Fruit fly (Drosophila melanogaster) whole organism, wandering third instar larva: ENCODE results near the gene NfI.

Experiments used
- Abd-B ChIP-seq: fragments of >200 bp; optimal IDR thresholded peaks from 2 replicates; lab custom pipeline; 2017; ENCODE audit warnings: missing biosample characterization, missing genetic modification characterization
- CG9705 ChIP-seq: fragments of 200-800 bp; sonication (Bioruptor generic); optimal IDR thresholded peaks from 2 replicates; lab custom pipeline; 2018; ENCODE audit warnings: missing biosample characterization, mild to moderate bottlenecking, missing genetic modification characterization
- CrebA ChIP-seq: fragments of 200-800 bp; sonication (Bioruptor generic); optimal IDR thresholded peaks from 2 replicates; lab custom pipeline; 2016; ENCODE audit warnings: missing biosample characterization, mild to moderate bottlenecking, missing genetic modification characterization, borderline replicate concordance
- Dfd ChIP-seq: fragments of >200 bp; optimal IDR thresholded peaks from 2 replicates; lab custom pipeline; 2017; ENCODE audit warnings: missing biosample characterization, missing genetic modification characterization
- Dif ChIP-seq: fragments of 200-275, 200-300 bp; sonication (Bioruptor generic); optimal IDR thresholded peaks from 2 replicates; lab custom pipeline; 2018; ENCODE audit warnings: missing biosample characterization, missing genetic modification characterization; ENCODE audit not compliant: partially characterized antibody
- GATAd ChIP-seq: sonication (Bioruptor generic); optimal IDR thresholded peaks from 2 replicates; lab custom pipeline; 2016; ENCODE audit warnings: missing biosample characterization, missing genetic modification characterization
- HLH106 ChIP-seq: fragments of 200-800 bp; optimal IDR thresholded peaks from 3 replicates; lab custom pipeline; 2019; ENCODE audit warnings: missing biosample characterization, mild to moderate bottlenecking, missing genetic modification characterization, moderate library complexity
- Hnf4 ChIP-seq: fragments of 200-800 bp; sonication (Bioruptor generic); optimal IDR thresholded peaks from 2 replicates; lab custom pipeline; 2016; ENCODE audit warnings: missing biosample characterization, mild to moderate bottlenecking, missing genetic modification characterization
- Hr78 ChIP-seq: fragments of >200 bp; optimal IDR thresholded peaks from 2 replicates; lab custom pipeline; 2017; ENCODE audit warnings: missing biosample characterization, missing genetic modification characterization
- Hr83 ChIP-seq: fragments of 200-300 bp; sonication (Bioruptor generic); optimal IDR thresholded peaks from 2 replicates; lab custom pipeline; 2016; ENCODE audit warnings: missing biosample characterization, mild to moderate bottlenecking, missing genetic modification characterization, moderate library complexity; ENCODE audit not compliant: poor library complexity, severe bottlenecking
- Jra ChIP-seq: sonication (Bioruptor generic); optimal IDR thresholded peaks from 2 replicates; lab custom pipeline; 2016; ENCODE audit warnings: missing biosample characterization, missing genetic modification characterization
- Myc ChIP-seq: fragments of >200 bp; optimal IDR thresholded peaks from 2 replicates; lab custom pipeline; 2017
- OdsH ChIP-seq: fragments of 200-800 bp; sonication (Bioruptor generic); optimal IDR thresholded peaks from 2 replicates; lab custom pipeline; 2016; ENCODE audit warnings: missing biosample characterization, mild to moderate bottlenecking, missing genetic modification characterization
- Rel ChIP-seq, 2 experiments: fragments of 200-800 bp; sonication (Bioruptor generic) in 1 of 2; optimal IDR thresholded peaks; 2 replicates in 1 of 2; 3 replicates in 1 of 2; lab custom pipeline; 2016 to 2019; ENCODE audit warnings: mild to moderate bottlenecking in 2 of 2, missing biosample characterization in 2 of 2, missing genetic modification characterization in 2 of 2, moderate library complexity in 1 of 2
- Sp1 ChIP-seq: fragments of 200-800 bp; sonication (Bioruptor generic); optimal IDR thresholded peaks from 3 replicates; lab custom pipeline; 2019; ENCODE audit warnings: missing biosample characterization, mild to moderate bottlenecking, missing genetic modification characterization, moderate library complexity
- Vsx2 ChIP-seq: fragments of 200-300, 225-300 bp; sonication (Bioruptor generic); optimal IDR thresholded peaks from 2 replicates; lab custom pipeline; 2018; ENCODE audit warnings: missing biosample characterization, missing genetic modification characterization; ENCODE audit not compliant: partially characterized antibody
- br ChIP-seq: fragments of 200-800 bp; sonication (Bioruptor generic); optimal IDR thresholded peaks from 2 replicates; lab custom pipeline; 2016; ENCODE audit warnings: missing biosample characterization, missing genetic modification characterization
- brk ChIP-seq: fragments of 200-800 bp; sonication (Bioruptor generic); optimal IDR thresholded peaks from 2 replicates; lab custom pipeline; 2016; ENCODE audit warnings: missing biosample characterization, mild to moderate bottlenecking, missing genetic modification characterization
- dl ChIP-seq, 2 experiments: fragments of 175-275, 200-275 bp in 1 of 2; fragments of 200-275 bp in 1 of 2; sonication (Bioruptor generic); optimal IDR thresholded peaks; lab custom pipeline; 2018; ENCODE audit warnings: mild to moderate bottlenecking in 2 of 2, missing biosample characterization in 2 of 2, missing genetic modification characterization in 2 of 2, moderate library complexity in 2 of 2; ENCODE audit not compliant: partially characterized antibody in 2 of 2, insufficient read depth in 1 of 2
- dmrt93B ChIP-seq: fragments of 200-800 bp; sonication (Bioruptor generic); optimal IDR thresholded peaks from 2 replicates; lab custom pipeline; 2018; ENCODE audit warnings: missing biosample characterization, mild to moderate bottlenecking, missing genetic modification characterization
- dsf ChIP-seq: sonication (Bioruptor generic); optimal IDR thresholded peaks from 2 replicates; lab custom pipeline; 2016; ENCODE audit warnings: missing biosample characterization, missing genetic modification characterization, borderline replicate concordance
- ey ChIP-seq: fragments of 200-800 bp; sonication (Bioruptor generic); optimal IDR thresholded peaks from 2 replicates; lab custom pipeline; 2016; ENCODE audit warnings: missing biosample characterization, missing genetic modification characterization
- h ChIP-seq: fragments of 200-800 bp; sonication (Bioruptor generic); optimal IDR thresholded peaks from 3 replicates; lab custom pipeline; 2016; ENCODE audit warnings: missing biosample characterization, mild to moderate bottlenecking, missing genetic modification characterization
- jim ChIP-seq: fragments of 175-275, 200-325 bp; sonication (Bioruptor generic); optimal IDR thresholded peaks from 2 replicates; lab custom pipeline; 2016; ENCODE audit warnings: missing biosample characterization, mild to moderate bottlenecking, missing genetic modification characterization
- lola ChIP-seq: fragments of >200 bp; optimal IDR thresholded peaks from 2 replicates; lab custom pipeline; 2017; ENCODE audit warnings: missing biosample characterization, missing genetic modification characterization
- pan ChIP-seq: fragments of >200 bp; optimal IDR thresholded peaks from 2 replicates; lab custom pipeline; 2017
- psq ChIP-seq: fragments of 200-800 bp; sonication (Bioruptor generic); optimal IDR thresholded peaks from 3 replicates; lab custom pipeline; 2017; ENCODE audit warnings: missing biosample characterization, mild to moderate bottlenecking, missing genetic modification characterization, moderate library complexity
- rgr ChIP-seq: fragments of 200-800 bp; sonication (Bioruptor generic); optimal IDR thresholded peaks from 3 replicates; lab custom pipeline; 2016; ENCODE audit warnings: missing biosample characterization, mild to moderate bottlenecking, missing genetic modification characterization
- sv ChIP-seq: fragments of 200-800 bp; sonication (Bioruptor generic); optimal IDR thresholded peaks from 3 replicates; lab custom pipeline; 2016; ENCODE audit warnings: missing biosample characterization, missing genetic modification characterization
- usp ChIP-seq: fragments of >200 bp; optimal IDR thresholded peaks from 2 replicates; lab custom pipeline; 2017; ENCODE audit warnings: missing biosample characterization, missing genetic modification characterization
- woc ChIP-seq: sonication (Bioruptor generic); optimal IDR thresholded peaks from 2 replicates; lab custom pipeline; 2016; ENCODE audit warnings: missing biosample characterization, mild to moderate bottlenecking, missing genetic modification characterization

NfI gene

DNA sequence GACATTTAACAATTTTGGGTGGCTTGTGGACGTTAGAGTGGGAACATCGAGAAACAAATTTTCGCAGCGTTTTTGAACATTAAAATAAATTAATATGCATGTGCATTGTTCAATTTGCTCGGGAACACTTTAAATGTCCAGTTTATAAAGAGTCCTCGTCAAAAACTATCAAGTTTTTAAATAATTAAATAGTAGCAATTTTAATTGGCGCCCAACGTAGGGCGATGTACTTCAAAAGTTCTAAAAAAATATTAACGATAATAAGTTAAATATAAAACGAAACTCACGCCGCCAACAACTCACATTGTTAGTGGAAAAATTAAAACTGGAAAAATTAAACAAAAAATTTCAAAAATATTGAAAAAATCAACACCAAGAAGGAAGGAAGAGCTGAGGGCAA lies 16.2 kb upstream of the NfI start:
- no peak for TF ChIP-seq Hnf4
- no peak for TF ChIP-seq dmrt93B
- no peak for TF ChIP-seq Rel (GFP tag; optimal IDR thresholded peaks at IDR 0.05; lab: Kevin White, UChicago)
- TF ChIP-seq Rel (tag; optimal IDR thresholded peaks at IDR 0.05; lab: Kevin White, UChicago) = no peak
- TF ChIP-seq Jra = no peak
- TF ChIP-seq Myc (lab: Kevin White, UChicago) = no peak
- TF ChIP-seq brk (GFP tag; lab: Kevin White, UChicago) = no peak
- no peak for TF ChIP-seq HLH106

DNA sequence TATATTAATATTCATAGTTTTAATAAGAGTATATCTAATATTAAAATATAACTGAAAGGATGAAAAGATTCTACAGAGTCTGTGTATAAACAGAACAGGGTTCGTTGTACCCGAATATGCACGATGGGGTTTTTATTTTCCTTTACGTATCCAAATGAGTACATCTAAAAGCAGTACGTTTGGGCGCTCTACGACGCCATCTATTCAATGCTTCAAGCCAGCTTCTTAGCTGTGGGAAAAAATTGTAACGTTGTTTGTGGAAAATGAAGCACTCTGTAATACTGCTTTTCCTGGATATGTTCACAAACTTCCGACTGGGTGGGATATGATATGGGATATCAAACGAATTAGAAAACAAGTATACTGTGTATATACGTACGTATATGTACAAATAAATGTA lies 1.5 kb downstream of the NfI start:
- TF ChIP-seq Sp1 (GFP tag; lab: Kevin White, UChicago) = no peak
- TF ChIP-seq dmrt93B = no peak
- no peak for TF ChIP-seq Rel (GFP tag; optimal IDR thresholded peaks at IDR 0.05; lab: Kevin White, UChicago)
- no peak for TF ChIP-seq Rel (tag; optimal IDR thresholded peaks at IDR 0.05; lab: Kevin White, UChicago)
- TF ChIP-seq GATAd = no peak
- no peak for TF ChIP-seq br (GFP tag; lab: Kevin White, UChicago)
- no peak for TF ChIP-seq sv (GFP tag; lab: Kevin White, UChicago)
- TF ChIP-seq ey = no peak
- TF ChIP-seq, all 38 proteins: peak for 0

DNA sequence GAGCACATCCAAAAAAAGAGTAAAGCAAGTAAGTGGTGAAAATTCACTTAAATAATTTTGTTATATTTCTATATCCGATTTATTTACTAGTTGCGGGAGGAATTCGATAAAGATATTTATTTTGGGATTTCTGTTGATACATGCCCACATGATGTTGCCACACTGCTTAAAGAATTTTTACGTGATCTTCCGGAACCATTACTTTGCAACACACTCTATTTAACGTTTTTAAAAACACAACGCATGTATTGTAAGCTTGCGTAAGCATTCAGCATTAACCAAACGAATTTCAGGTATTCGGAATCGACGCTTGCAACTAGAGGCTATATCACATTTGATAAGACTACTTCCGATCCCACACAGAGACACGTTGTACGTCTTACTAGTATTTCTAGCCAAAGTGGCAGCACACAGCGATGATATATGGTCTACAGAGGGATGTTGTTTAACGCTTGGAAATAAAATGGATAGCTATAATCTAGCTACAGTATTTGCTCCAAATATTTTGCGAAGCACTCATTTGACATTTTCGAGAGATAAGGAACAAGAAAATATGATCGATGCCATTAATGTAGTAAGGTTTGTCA lies 14.6 kb downstream of the NfI start:
- TF ChIP-seq Sp1 (GFP tag; lab: Kevin White, UChicago) = no peak
- TF ChIP-seq Dfd (GFP tag; lab: Kevin White, UChicago) = no peak
- no peak for TF ChIP-seq GATAd
- TF ChIP-seq Dif = no peak
- no peak for TF ChIP-seq br (GFP tag; lab: Kevin White, UChicago)
- TF ChIP-seq OdsH (GFP tag; lab: Kevin White, UChicago) = no peak
- no peak for TF ChIP-seq Jra
- TF ChIP-seq ey = no peak
- TF ChIP-seq CrebA (GFP tag; lab: Kevin White, UChicago) = no peak
- no peak for TF ChIP-seq woc
- no peak for TF ChIP-seq psq (GFP tag; lab: Kevin White, UChicago)
- TF ChIP-seq usp (GFP tag; lab: Kevin White, UChicago) = no peak
- TF ChIP-seq h (GFP tag; lab: Kevin White, UChicago) = no peak

DNA sequence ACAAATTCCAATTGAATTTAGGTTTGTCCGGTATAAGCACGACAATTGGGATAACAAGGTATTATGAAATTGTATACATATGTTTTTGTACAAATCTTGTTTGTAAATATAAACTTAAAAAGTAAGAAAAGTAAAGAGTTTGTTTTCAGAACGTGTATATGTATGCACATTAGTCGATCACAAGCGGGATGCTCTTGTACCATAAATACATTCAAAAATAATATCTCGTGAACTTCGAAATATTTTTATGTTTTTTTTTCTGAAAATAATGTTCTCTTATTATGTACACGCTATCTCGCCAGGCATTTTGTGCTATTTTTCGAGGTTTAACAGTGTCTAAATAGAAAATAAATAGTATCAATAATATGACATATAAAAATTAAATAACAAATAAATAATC lies 21.5 kb downstream of the NfI start, which contains the start of gene RhoGAP102A:
Gene RhoGAP102A (plus strand): TSS at position 301 of the 400 bp plus-strand sequence.
- TF ChIP-seq Hnf4 (no peak), jim (no peak), Rel (GFP tag; optimal IDR thresholded peaks at IDR 0.05; lab: Kevin White, UChicago) (no peak), Rel (tag; optimal IDR thresholded peaks at IDR 0.05; lab: Kevin White, UChicago) (no peak), pan (no peak), Abd-B (GFP tag; lab: Kevin White, UChicago) (no peak), dsf (GFP tag; lab: Kevin White, UChicago) (no peak)

DNA sequence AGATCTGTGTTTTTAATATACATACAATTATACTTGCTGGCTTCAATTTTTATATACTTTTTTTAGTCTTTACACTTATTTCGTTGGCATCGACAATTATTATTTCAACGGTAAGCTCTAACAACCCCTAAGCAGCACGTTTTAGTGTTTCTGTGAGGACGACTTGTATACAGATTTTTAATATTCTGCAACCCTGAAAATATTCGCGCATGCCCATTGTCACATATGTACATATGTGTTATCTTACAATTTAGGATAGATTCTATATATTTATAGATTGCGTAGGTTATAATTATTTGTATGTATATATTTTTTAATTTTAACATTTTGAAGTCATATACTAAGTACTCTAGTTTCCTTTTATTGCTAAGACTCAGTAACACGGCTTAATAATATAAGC lies 23.0 kb downstream of the NfI start, which contains the start of gene dpr7:
Gene dpr7 (minus strand): TSS at position 154 of the 400 bp plus-strand sequence.
- TF ChIP-seq dmrt93B = no peak

DNA sequence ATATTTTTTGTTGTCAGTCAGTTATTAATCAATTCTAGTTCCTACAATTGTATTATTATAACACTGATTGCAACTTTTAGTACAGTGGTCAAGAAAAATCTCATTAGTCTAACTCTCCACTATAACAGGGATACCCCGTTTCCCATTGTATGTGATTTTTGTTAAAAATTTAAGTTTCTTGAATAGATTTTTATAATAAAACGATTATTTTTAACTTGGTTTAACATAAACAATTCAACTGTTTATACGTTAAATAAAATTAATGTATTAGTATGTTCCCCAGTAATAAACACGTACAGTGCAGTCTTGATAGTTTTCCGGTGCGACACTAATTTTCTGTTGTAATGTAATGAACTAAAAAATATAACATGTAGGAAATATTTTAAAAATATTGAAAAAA lies 35.3 kb downstream of the NfI start:
- no peak for TF ChIP-seq Hr78
- TF ChIP-seq CrebA (GFP tag; lab: Kevin White, UChicago) = no peak
- no peak for TF ChIP-seq lola (GFP tag; lab: Kevin White, UChicago)

DNA sequence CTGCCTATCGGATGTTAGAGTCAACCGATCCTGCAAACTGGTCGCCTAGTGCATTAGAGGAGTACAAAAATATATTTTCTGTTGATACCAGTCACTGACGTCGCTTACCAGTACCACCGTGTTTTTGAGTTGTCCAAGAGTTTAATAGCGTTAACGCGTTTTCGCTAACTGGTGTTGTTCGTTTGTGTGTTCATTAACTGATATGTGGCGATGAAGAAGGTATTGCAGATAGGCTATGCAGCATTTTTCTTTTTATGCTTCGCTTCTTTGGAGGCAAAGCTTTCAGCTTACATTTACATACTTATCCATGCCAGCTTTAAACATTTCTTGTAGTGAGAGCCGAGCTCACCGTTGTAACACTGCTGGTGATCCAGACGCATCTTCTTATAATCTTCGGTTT lies 37.8 kb downstream of the NfI start:
- no peak for TF ChIP-seq Dfd (GFP tag; lab: Kevin White, UChicago)
- no peak for TF ChIP-seq dsf (GFP tag; lab: Kevin White, UChicago)
- no peak for TF ChIP-seq br (GFP tag; lab: Kevin White, UChicago)
- TF ChIP-seq Hr83 = no peak
- no peak for TF ChIP-seq brk (GFP tag; lab: Kevin White, UChicago)
- no peak for TF ChIP-seq CG9705 (GFP tag; lab: Kevin White, UChicago)
- no peak for TF ChIP-seq Vsx2
- no peak for TF ChIP-seq rgr
- no peak for TF ChIP-seq dl (GFP tag; optimal IDR thresholded peaks at IDR 0.05; lab: Kevin White, UChicago; ENCODE audit: insufficient read depth in 1 of 2, partially characterized antibody in 2 of 2)
- TF ChIP-seq woc = no peak
- no peak for TF ChIP-seq pan
- TF ChIP-seq HLH106 = no peak
- TF ChIP-seq lola (GFP tag; lab: Kevin White, UChicago) = no peak
- no peak for TF ChIP-seq usp (GFP tag; lab: Kevin White, UChicago)
- TF ChIP-seq Abd-B (GFP tag; lab: Kevin White, UChicago) = no peak
- TF ChIP-seq dmrt93B = no peak
- TF ChIP-seq, all 38 proteins: peak for 0
